Fruit fly (Drosophila melanogaster) whole organism, wandering third instar larva: ENCODE results near the gene CG14543.

Experiments used
- Abd-B ChIP-seq: fragments of >200 bp; optimal IDR thresholded peaks from 2 replicates; lab custom pipeline; 2017; ENCODE audit warnings: missing biosample characterization, missing genetic modification characterization
- CG32264 ChIP-seq: fragments of 200-800 bp; sonication (Bioruptor generic); optimal IDR thresholded peaks from 2 replicates; lab custom pipeline; 2016; ENCODE audit warnings: missing biosample characterization, missing genetic modification characterization
- CG9705 ChIP-seq: fragments of 200-800 bp; sonication (Bioruptor generic); optimal IDR thresholded peaks from 2 replicates; lab custom pipeline; 2018; ENCODE audit warnings: missing biosample characterization, mild to moderate bottlenecking, missing genetic modification characterization
- CrebA ChIP-seq: fragments of 200-800 bp; sonication (Bioruptor generic); optimal IDR thresholded peaks from 2 replicates; lab custom pipeline; 2016; ENCODE audit warnings: missing biosample characterization, mild to moderate bottlenecking, missing genetic modification characterization, borderline replicate concordance
- Dfd ChIP-seq: fragments of >200 bp; optimal IDR thresholded peaks from 2 replicates; lab custom pipeline; 2017; ENCODE audit warnings: missing biosample characterization, missing genetic modification characterization
- Dif ChIP-seq: fragments of 200-275, 200-300 bp; sonication (Bioruptor generic); optimal IDR thresholded peaks from 2 replicates; lab custom pipeline; 2018; ENCODE audit warnings: missing biosample characterization, missing genetic modification characterization; ENCODE audit not compliant: partially characterized antibody
- GATAd ChIP-seq: sonication (Bioruptor generic); optimal IDR thresholded peaks from 2 replicates; lab custom pipeline; 2016; ENCODE audit warnings: missing biosample characterization, missing genetic modification characterization
- HLH106 ChIP-seq: fragments of 200-800 bp; optimal IDR thresholded peaks from 3 replicates; lab custom pipeline; 2019; ENCODE audit warnings: missing biosample characterization, mild to moderate bottlenecking, missing genetic modification characterization, moderate library complexity
- Hnf4 ChIP-seq: fragments of 200-800 bp; sonication (Bioruptor generic); optimal IDR thresholded peaks from 2 replicates; lab custom pipeline; 2016; ENCODE audit warnings: missing biosample characterization, mild to moderate bottlenecking, missing genetic modification characterization
- Hr78 ChIP-seq: fragments of >200 bp; optimal IDR thresholded peaks from 2 replicates; lab custom pipeline; 2017; ENCODE audit warnings: missing biosample characterization, missing genetic modification characterization
- Hr83 ChIP-seq: fragments of 200-300 bp; sonication (Bioruptor generic); optimal IDR thresholded peaks from 2 replicates; lab custom pipeline; 2016; ENCODE audit warnings: missing biosample characterization, mild to moderate bottlenecking, missing genetic modification characterization, moderate library complexity; ENCODE audit not compliant: poor library complexity, severe bottlenecking
- Jra ChIP-seq: sonication (Bioruptor generic); optimal IDR thresholded peaks from 2 replicates; lab custom pipeline; 2016; ENCODE audit warnings: missing biosample characterization, missing genetic modification characterization
- Mio ChIP-seq: sonication (Bioruptor generic); optimal IDR thresholded peaks from 2 replicates; lab custom pipeline; 2016; ENCODE audit warnings: missing biosample characterization, missing genetic modification characterization
- Myc ChIP-seq: fragments of >200 bp; optimal IDR thresholded peaks from 2 replicates; lab custom pipeline; 2017
- N ChIP-seq: fragments of >200 bp; optimal IDR thresholded peaks from 2 replicates; lab custom pipeline; 2018; ENCODE audit warnings: missing biosample characterization, missing external identifiers, missing genetic modification characterization
- OdsH ChIP-seq: fragments of 200-800 bp; sonication (Bioruptor generic); optimal IDR thresholded peaks from 2 replicates; lab custom pipeline; 2016; ENCODE audit warnings: missing biosample characterization, mild to moderate bottlenecking, missing genetic modification characterization
- Rel ChIP-seq, 2 experiments: fragments of 200-800 bp; sonication (Bioruptor generic) in 1 of 2; optimal IDR thresholded peaks; 2 replicates in 1 of 2; 3 replicates in 1 of 2; lab custom pipeline; 2016 to 2019; ENCODE audit warnings: mild to moderate bottlenecking in 2 of 2, missing biosample characterization in 2 of 2, missing genetic modification characterization in 2 of 2, moderate library complexity in 1 of 2
- Sp1 ChIP-seq: fragments of 200-800 bp; sonication (Bioruptor generic); optimal IDR thresholded peaks from 3 replicates; lab custom pipeline; 2019; ENCODE audit warnings: missing biosample characterization, mild to moderate bottlenecking, missing genetic modification characterization, moderate library complexity
- Vsx2 ChIP-seq: fragments of 200-300, 225-300 bp; sonication (Bioruptor generic); optimal IDR thresholded peaks from 2 replicates; lab custom pipeline; 2018; ENCODE audit warnings: missing biosample characterization, missing genetic modification characterization; ENCODE audit not compliant: partially characterized antibody
- br ChIP-seq: fragments of 200-800 bp; sonication (Bioruptor generic); optimal IDR thresholded peaks from 2 replicates; lab custom pipeline; 2016; ENCODE audit warnings: missing biosample characterization, missing genetic modification characterization
- brk ChIP-seq: fragments of 200-800 bp; sonication (Bioruptor generic); optimal IDR thresholded peaks from 2 replicates; lab custom pipeline; 2016; ENCODE audit warnings: missing biosample characterization, mild to moderate bottlenecking, missing genetic modification characterization
- dl ChIP-seq, 2 experiments: fragments of 175-275, 200-275 bp in 1 of 2; fragments of 200-275 bp in 1 of 2; sonication (Bioruptor generic); optimal IDR thresholded peaks; lab custom pipeline; 2018; ENCODE audit warnings: mild to moderate bottlenecking in 2 of 2, missing biosample characterization in 2 of 2, missing genetic modification characterization in 2 of 2, moderate library complexity in 2 of 2; ENCODE audit not compliant: partially characterized antibody in 2 of 2, insufficient read depth in 1 of 2
- dmrt93B ChIP-seq: fragments of 200-800 bp; sonication (Bioruptor generic); optimal IDR thresholded peaks from 2 replicates; lab custom pipeline; 2018; ENCODE audit warnings: missing biosample characterization, mild to moderate bottlenecking, missing genetic modification characterization
- dsf ChIP-seq: sonication (Bioruptor generic); optimal IDR thresholded peaks from 2 replicates; lab custom pipeline; 2016; ENCODE audit warnings: missing biosample characterization, missing genetic modification characterization, borderline replicate concordance
- ey ChIP-seq: fragments of 200-800 bp; sonication (Bioruptor generic); optimal IDR thresholded peaks from 2 replicates; lab custom pipeline; 2016; ENCODE audit warnings: missing biosample characterization, missing genetic modification characterization
- foxo ChIP-seq, 2 experiments: fragments of 200-800 bp; sonication (Bioruptor generic); optimal IDR thresholded peaks; 2 replicates in 1 of 2; 3 replicates in 1 of 2; lab custom pipeline; 2016 to 2017; ENCODE audit warnings: missing biosample characterization in 2 of 2, missing genetic modification characterization in 2 of 2
- fru ChIP-seq: fragments of 200-800 bp; sonication (Bioruptor generic); optimal IDR thresholded peaks from 3 replicates; lab custom pipeline; 2016; ENCODE audit warnings: missing biosample characterization, mild to moderate bottlenecking, missing genetic modification characterization
- h ChIP-seq: fragments of 200-800 bp; sonication (Bioruptor generic); optimal IDR thresholded peaks from 3 replicates; lab custom pipeline; 2016; ENCODE audit warnings: missing biosample characterization, mild to moderate bottlenecking, missing genetic modification characterization
- jim ChIP-seq: fragments of 175-275, 200-325 bp; sonication (Bioruptor generic); optimal IDR thresholded peaks from 2 replicates; lab custom pipeline; 2016; ENCODE audit warnings: missing biosample characterization, mild to moderate bottlenecking, missing genetic modification characterization
- lola ChIP-seq: fragments of >200 bp; optimal IDR thresholded peaks from 2 replicates; lab custom pipeline; 2017; ENCODE audit warnings: missing biosample characterization, missing genetic modification characterization
- pan ChIP-seq: fragments of >200 bp; optimal IDR thresholded peaks from 2 replicates; lab custom pipeline; 2017
- psq ChIP-seq: fragments of 200-800 bp; sonication (Bioruptor generic); optimal IDR thresholded peaks from 3 replicates; lab custom pipeline; 2017; ENCODE audit warnings: missing biosample characterization, mild to moderate bottlenecking, missing genetic modification characterization, moderate library complexity
- rgr ChIP-seq: fragments of 200-800 bp; sonication (Bioruptor generic); optimal IDR thresholded peaks from 3 replicates; lab custom pipeline; 2016; ENCODE audit warnings: missing biosample characterization, mild to moderate bottlenecking, missing genetic modification characterization
- sage ChIP-seq: fragments of 200-800 bp; sonication (Bioruptor generic); optimal IDR thresholded peaks from 2 replicates; lab custom pipeline; 2016; ENCODE audit warnings: missing biosample characterization, mild to moderate bottlenecking, missing genetic modification characterization
- sv ChIP-seq: fragments of 200-800 bp; sonication (Bioruptor generic); optimal IDR thresholded peaks from 3 replicates; lab custom pipeline; 2016; ENCODE audit warnings: missing biosample characterization, missing genetic modification characterization
- tai ChIP-seq: sonication (Bioruptor generic); optimal IDR thresholded peaks from 2 replicates; lab custom pipeline; 2016; ENCODE audit warnings: missing biosample characterization, missing genetic modification characterization
- usp ChIP-seq: fragments of >200 bp; optimal IDR thresholded peaks from 2 replicates; lab custom pipeline; 2017; ENCODE audit warnings: missing biosample characterization, missing genetic modification characterization
- woc ChIP-seq: sonication (Bioruptor generic); optimal IDR thresholded peaks from 2 replicates; lab custom pipeline; 2016; ENCODE audit warnings: missing biosample characterization, mild to moderate bottlenecking, missing genetic modification characterization

Gene CG14543

dm6 chr3R:26052150-26052908 lies 4.1 kb upstream of the CG14543 start, which contains the start of the genes Exo84 and Vps2:
Gene Exo84, minus strand, starts transcription at chr3R:26052257.
Gene Vps2, plus strand, starts transcription at chr3R:26052821.
- peak; percentile 55 for TF ChIP-seq dmrt93B (GFP tag; lab: Kevin White, UChicago)
- TF ChIP-seq dsf (GFP tag; lab: Kevin White, UChicago) = no peak
- TF ChIP-seq Vsx2 (GFP tag; lab: Kevin White, UChicago) = no peak
- peak; percentile 11 for TF ChIP-seq OdsH (GFP tag; lab: Kevin White, UChicago)
- no peak for TF ChIP-seq Dif (GFP tag; lab: Kevin White, UChicago)
- TF ChIP-seq Hnf4 (GFP tag; lab: Kevin White, UChicago) = no peak
- no peak for TF ChIP-seq Myc (lab: Kevin White, UChicago)
- no peak for TF ChIP-seq dl (GFP tag; optimal IDR thresholded peaks at IDR 0.05; lab: Kevin White, UChicago; ENCODE audit: insufficient read depth in 1 of 2, partially characterized antibody in 2 of 2)
- peak; percentile 63 for TF ChIP-seq HLH106 (tag; lab: Kevin White, UChicago)
- TF ChIP-seq foxo (GFP tag; optimal IDR thresholded peaks at IDR 0.05; lab: Kevin White, UChicago) = peak in 1 of 2 experiments; percentile 47
- TF ChIP-seq CG32264 = no peak
- peak; percentile 21 for TF ChIP-seq psq (GFP tag; lab: Kevin White, UChicago)
- TF ChIP-seq h (GFP tag; lab: Kevin White, UChicago) = no peak
- TF ChIP-seq rgr (GFP tag; lab: Kevin White, UChicago) = peak; percentile 75
- TF ChIP-seq Hr83 (GFP tag; lab: Kevin White, UChicago) = no peak
- TF ChIP-seq CrebA (GFP tag; lab: Kevin White, UChicago) = no peak
- no peak for TF ChIP-seq usp
- TF ChIP-seq sv (GFP tag; lab: Kevin White, UChicago) = peak; percentile 41
- no peak for TF ChIP-seq br (GFP tag; lab: Kevin White, UChicago)
- TF ChIP-seq Abd-B (GFP tag; lab: Kevin White, UChicago) = no peak
- TF ChIP-seq Jra (GFP tag; lab: Kevin White, UChicago) = peak; percentile 0
- TF ChIP-seq CG9705 (GFP tag; lab: Kevin White, UChicago) = peak; percentile 19
- no peak for TF ChIP-seq sage (GFP tag; lab: Kevin White, UChicago)
- TF ChIP-seq ey (GFP tag; lab: Kevin White, UChicago) = peak; percentile 7
- TF ChIP-seq Mio = no peak
- TF ChIP-seq Dfd (GFP tag; lab: Kevin White, UChicago) = no peak
- peak; percentile 15 for TF ChIP-seq Hr78 (GFP tag; lab: Kevin White, UChicago)
- no peak for TF ChIP-seq pan (lab: Kevin White, UChicago)
- TF ChIP-seq tai (GFP tag; lab: Kevin White, UChicago) = no peak
- no peak for TF ChIP-seq jim (GFP tag; lab: Kevin White, UChicago)
- no peak for TF ChIP-seq N (GFP tag; lab: Kevin White, UChicago)
- TF ChIP-seq GATAd (GFP tag; lab: Kevin White, UChicago) = no peak
- no peak for TF ChIP-seq lola (GFP tag; lab: Kevin White, UChicago)
- peak; percentile 32 for TF ChIP-seq Sp1 (GFP tag; lab: Kevin White, UChicago)
- no peak for TF ChIP-seq brk (GFP tag; lab: Kevin White, UChicago)
- no peak for TF ChIP-seq fru (GFP tag; lab: Kevin White, UChicago)
- TF ChIP-seq woc (GFP tag; lab: Kevin White, UChicago) = peak; percentile 84
- TF ChIP-seq Rel (GFP tag; optimal IDR thresholded peaks at IDR 0.05; lab: Kevin White, UChicago) = no peak
- no peak for TF ChIP-seq Rel (tag; optimal IDR thresholded peaks at IDR 0.05; lab: Kevin White, UChicago)
- TF ChIP-seq, all 38 proteins: peak for 13

- TF ChIP-seq Hnf4 (GFP tag; lab: Kevin White, UChicago) (no peak), psq (GFP tag; lab: Kevin White, UChicago) (peak; percentile 58), Hr78 (GFP tag; lab: Kevin White, UChicago) (no peak), tai (GFP tag; lab: Kevin White, UChicago) (no peak), rgr (GFP tag; lab: Kevin White, UChicago) (peak; percentile 92), ey (GFP tag; lab: Kevin White, UChicago) (peak; percentile 50), Mio (peak; percentile 10), Rel (GFP tag; optimal IDR thresholded peaks at IDR 0.05; lab: Kevin White, UChicago) (no peak), Rel (tag; optimal IDR thresholded peaks at IDR 0.05; lab: Kevin White, UChicago) (peak; percentile 72), Hr83 (GFP tag; lab: Kevin White, UChicago) (peak; percentile 97), CG32264 (peak; percentile 44), Jra (GFP tag; lab: Kevin White, UChicago) (peak; percentile 41), foxo (GFP tag; optimal IDR thresholded peaks at IDR 0.05; lab: Kevin White, UChicago) (peak; percentile 36 to 81), usp (no peak), OdsH (GFP tag; lab: Kevin White, UChicago) (peak; percentile 77), N (GFP tag; lab: Kevin White, UChicago) (no peak), GATAd (GFP tag; lab: Kevin White, UChicago) (no peak), fru (GFP tag; lab: Kevin White, UChicago) (peak; percentile 72), CG9705 (GFP tag; lab: Kevin White, UChicago) (peak; percentile 91), dsf (GFP tag; lab: Kevin White, UChicago) (peak; percentile 0), Myc (lab: Kevin White, UChicago) (peak; percentile 8), h (GFP tag; lab: Kevin White, UChicago) (peak; percentile 86), Sp1 (GFP tag; lab: Kevin White, UChicago) (peak; percentile 88), lola (GFP tag; lab: Kevin White, UChicago) (no peak), sv (GFP tag; lab: Kevin White, UChicago) (peak; percentile 33), br (GFP tag; lab: Kevin White, UChicago) (peak; percentile 82), dmrt93B (GFP tag; lab: Kevin White, UChicago) (peak; percentile 74), Abd-B (GFP tag; lab: Kevin White, UChicago) (no peak), Dfd (GFP tag; lab: Kevin White, UChicago) (no peak), woc (GFP tag; lab: Kevin White, UChicago) (peak; percentile 44), sage (GFP tag; lab: Kevin White, UChicago) (peak; percentile 90), HLH106 (tag; lab: Kevin White, UChicago) (peak; percentile 77), Dif (GFP tag; lab: Kevin White, UChicago) (peak; percentile 61)
- TF ChIP-seq, all 38 proteins: peak for 23
These were observed 1.2 kb upstream of the CG14543 start, which contains the start of gene Cmpk for dm6 chr3R:26055214-26055632. Gene Cmpk, minus strand, starts transcription at chr3R:26055438.
